4 worm cellular contexts compared by ENCODE assay signal in the genomic region with DNA sequence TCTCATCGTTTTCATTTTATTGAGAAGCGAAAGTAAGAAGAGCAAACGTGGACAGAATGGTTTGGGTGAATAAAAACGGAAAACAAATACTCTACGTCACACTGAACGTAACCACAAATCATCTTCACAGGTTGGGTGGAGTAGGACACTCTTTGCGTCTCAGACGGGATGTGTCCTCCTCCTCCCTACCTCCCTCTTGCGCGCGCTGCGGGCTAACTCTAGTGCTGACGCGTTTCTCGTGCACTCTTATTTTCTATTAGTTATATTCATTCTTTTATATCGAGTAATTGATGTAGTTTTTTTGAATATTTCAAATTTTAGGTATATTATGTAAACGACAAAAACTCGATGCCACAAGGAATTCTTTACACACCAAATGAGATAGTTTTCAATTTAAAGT.
TF ChIP-seq lines count a peak whose summit lies in the region.

Gene Y34B4A.7, plus strand, starts transcription at position 297 of the 400 bp plus-strand sequence.

TF ChIP-seq in whole organism, L2 larva, 48 proteins besides CTCF, POLR2A, EP300 and RAD21 (continued from another document):
- TF ChIP-seq blmp-1 (tag; optimal IDR thresholded peaks at IDR 0.05; lab: Kevin White, UChicago; ENCODE audit: insufficient read depth) (peak; percentile 61), unc-55 (GFP tag; optimal IDR thresholded peaks at IDR 0.05; lab: Kevin White, UChicago) (peak; percentile 76), ztf-4 (tag; optimal IDR thresholded peaks at IDR 0.05; lab: Kevin White, UChicago) (no peak), aly-2 (tag; optimal IDR thresholded peaks at IDR 0.05; lab: Kevin White, UChicago) (no peak), lin-13 (GFP tag; optimal IDR thresholded peaks at IDR 0.05; lab: Kevin White, UChicago) (peak; percentile 61), skn-1 (tag; optimal IDR thresholded peaks at IDR 0.05; lab: Kevin White, UChicago) (no peak), zag-1 (tag; optimal IDR thresholded peaks at IDR 0.05; lab: Kevin White, UChicago) (no peak), mbf-1 (tag; optimal IDR thresholded peaks at IDR 0.05; lab: Kevin White, UChicago) (no peak), nhr-77 (tag; optimal IDR thresholded peaks at IDR 0.05; lab: Kevin White, UChicago) (no peak), nhr-25 (tag; optimal IDR thresholded peaks at IDR 0.05; lab: Kevin White, UChicago) (peak; percentile 72), crh-2 (tag; optimal IDR thresholded peaks at IDR 0.05; lab: Kevin White, UChicago) (peak; percentile 75), mab-5 (tag; optimal IDR thresholded peaks at IDR 0.05; lab: Kevin White, UChicago) (peak; percentile 73), ceh-82 (tag; optimal IDR thresholded peaks at IDR 0.05; lab: Kevin White, UChicago) (no peak), elt-1 (tag; optimal IDR thresholded peaks at IDR 0.05; lab: Kevin White, UChicago) (no peak), F13H6.1 (tag; optimal IDR thresholded peaks at IDR 0.05; lab: Kevin White, UChicago) (peak; percentile 82), gmeb-1 (tag; optimal IDR thresholded peaks at IDR 0.05; lab: Kevin White, UChicago) (peak; percentile 52), ZK546.5 (tag; optimal IDR thresholded peaks at IDR 0.05; lab: Kevin White, UChicago) (no peak), Y55F3AM.14 (GFP tag; optimal IDR thresholded peaks at IDR 0.05; lab: Kevin White, UChicago) (peak; percentile 29), egl-27 (tag; optimal IDR thresholded peaks at IDR 0.05; lab: Kevin White, UChicago) (peak; percentile 1), nhr-12 (tag; optimal IDR thresholded peaks at IDR 0.05; lab: Kevin White, UChicago) (no peak), C34F6.9 (tag; optimal IDR thresholded peaks at IDR 0.05; lab: Kevin White, UChicago) (peak; percentile 74)
TF ChIP-seq in whole organism, L2 larva: peak in this region for 22.

TF ChIP-seq in whole organism, L4 larva, 104 proteins besides CTCF, POLR2A, EP300 and RAD21 (continued from another document):
- TF ChIP-seq ceh-82 (tag; optimal IDR thresholded peaks at IDR 0.05; lab: Kevin White, UChicago) (no peak), lir-3 (tag; optimal IDR thresholded peaks at IDR 0.05; lab: Kevin White, UChicago) (no peak), nhr-77 (tag; optimal IDR thresholded peaks at IDR 0.05; lab: Kevin White, UChicago) (no peak), T26A8.4 (GFP tag; IDR thresholded peaks at IDR 0.05; lab: Robert Waterston, UW) (peak; percentile 11; the same call in 1 of the 2 replicates), F10B5.3 (tag; optimal IDR thresholded peaks at IDR 0.05; lab: Kevin White, UChicago) (peak; percentile 18), F37D6.2 (tag; optimal IDR thresholded peaks at IDR 0.05; lab: Kevin White, UChicago) (peak; percentile 22), ceh-32 (tag; optimal IDR thresholded peaks at IDR 0.05; lab: Kevin White, UChicago; ENCODE audit: poor library complexity) (peak; percentile 2), ctbp-1 (GFP tag; IDR thresholded peaks at IDR 0.05; lab: Robert Waterston, UW) (peak; percentile 57; the same call in 1 of the 2 replicates), gei-8 (GFP tag; optimal IDR thresholded peaks at IDR 0.05; lab: Kevin White, UChicago) (no peak), ztf-11 (tag; optimal IDR thresholded peaks at IDR 0.05; lab: Kevin White, UChicago) (no peak), nhr-11 (tag; optimal IDR thresholded peaks at IDR 0.05; lab: Kevin White, UChicago) (peak; percentile 16), nhr-102 (tag; optimal IDR thresholded peaks at IDR 0.05; lab: Kevin White, UChicago) (peak; percentile 44), daf-19 (GFP tag; conservative IDR thresholded peaks at IDR 0.05; lab: Robert Waterston, UW) (no peak), dpl-1 (GFP tag; optimal IDR thresholded peaks at IDR 0.05; lab: Kevin White, UChicago) (peak; percentile 65), lin-1 (GFP tag; IDR thresholded peaks at IDR 0.05; lab: Robert Waterston, UW) (no peak), nhr-6 (tag; optimal IDR thresholded peaks at IDR 0.05; lab: Kevin White, UChicago) (peak; percentile 8), aha-1 (tag; lab: Kevin White, UChicago) (no peak), hmg-1.1 (GFP tag; IDR thresholded peaks at IDR 0.05; lab: Robert Waterston, UW) (peak; percentile 67), dmd-6 (GFP tag; IDR thresholded peaks at IDR 0.05; lab: Robert Waterston, UW) (peak; percentile 15; the same call in 1 of the 2 replicates), duxl-1 (tag; optimal IDR thresholded peaks at IDR 0.05; lab: Kevin White, UChicago; ENCODE audit: poor library complexity) (no peak), nhr-10 (tag; optimal IDR thresholded peaks at IDR 0.05; lab: Kevin White, UChicago) (no peak), lin-29 (GFP tag; IDR thresholded peaks at IDR 0.05; lab: Robert Waterston, UW) (0 out of 2 replicates have a peak, but pooled peaks have one; percentile 26), Y48G9A.11 (GFP tag; IDR thresholded peaks at IDR 0.05; lab: Robert Waterston, UW) (no peak), ZK337.2 (GFP tag; IDR thresholded peaks at IDR 0.05; lab: Robert Waterston, UW) (no peak), rbr-2 (tag; optimal IDR thresholded peaks at IDR 0.05; lab: Kevin White, UChicago) (peak; percentile 73), lsy-2 (tag; optimal IDR thresholded peaks at IDR 0.05; lab: Kevin White, UChicago) (peak in 1 of 2 experiments; percentile 83), dve-1 (tag; optimal IDR thresholded peaks at IDR 0.05; lab: Kevin White, UChicago; ENCODE audit: insufficient read depth) (peak; percentile 72), mxl-3 (GFP tag; optimal IDR thresholded peaks at IDR 0.05; lab: Kevin White, UChicago) (peak; percentile 25), mxl-2 (GFP tag; conservative IDR thresholded peaks at IDR 0.05; lab: Robert Waterston, UW) (no peak), ztf-7 (tag; optimal IDR thresholded peaks at IDR 0.05; lab: Kevin White, UChicago) (peak; percentile 64), ama-1 (optimal IDR thresholded peaks at IDR 0.05; lab: Kevin White, UChicago) (no peak), mep-1 (tag; optimal IDR thresholded peaks at IDR 0.05; lab: Kevin White, UChicago) (peak; percentile 93)
TF ChIP-seq in whole organism, L4 larva: peak in this region for 27.

TF ChIP-seq in whole organism, late embryonic, 69 proteins besides CTCF, POLR2A, EP300 and RAD21 (continued from another document and continues in another):
- no peak for TF ChIP-seq fkh-6 (tag; optimal IDR thresholded peaks at IDR 0.05; lab: Kevin White, UChicago)
- TF ChIP-seq hlh-6 (tag; optimal IDR thresholded peaks at IDR 0.05; lab: Kevin White, UChicago) = no peak
- TF ChIP-seq ceh-24 (tag; optimal IDR thresholded peaks at IDR 0.05; lab: Kevin White, UChicago) = no peak
- TF ChIP-seq fkh-10 (GFP tag; optimal IDR thresholded peaks at IDR 0.05; lab: Kevin White, UChicago) = no peak
- TF ChIP-seq ahr-1 (tag; optimal IDR thresholded peaks at IDR 0.05; lab: Kevin White, UChicago) = no peak
- TF ChIP-seq ref-2 (tag; optimal IDR thresholded peaks at IDR 0.05; lab: Kevin White, UChicago) = peak; percentile 6
- TF ChIP-seq sox-2 (GFP tag; IDR thresholded peaks at IDR 0.05; lab: Robert Waterston, UW) = no peak
- TF ChIP-seq hlh-30 (tag; optimal IDR thresholded peaks at IDR 0.05; lab: Kevin White, UChicago; ENCODE audit: insufficient read depth) = no peak
- TF ChIP-seq npax-4 (tag; optimal IDR thresholded peaks at IDR 0.05; lab: Kevin White, UChicago) = no peak
- TF ChIP-seq C08G9.2 (tag; optimal IDR thresholded peaks at IDR 0.05; lab: Kevin White, UChicago) = no peak
- TF ChIP-seq sdc-2 (tag; optimal IDR thresholded peaks at IDR 0.05; lab: Kevin White, UChicago) = peak; percentile 37
- TF ChIP-seq ceh-22 (tag; optimal IDR thresholded peaks at IDR 0.05; lab: Kevin White, UChicago) = no peak
- peak; percentile 3 for TF ChIP-seq ceh-31 (tag; optimal IDR thresholded peaks at IDR 0.05; lab: Kevin White, UChicago)
- no peak for TF ChIP-seq pax-1 (tag; optimal IDR thresholded peaks at IDR 0.05; lab: Kevin White, UChicago)
- no peak for TF ChIP-seq lim-6 (tag; optimal IDR thresholded peaks at IDR 0.05; lab: Kevin White, UChicago)
- TF ChIP-seq elt-4 (tag; optimal IDR thresholded peaks at IDR 0.05; lab: Kevin White, UChicago) = no peak
- peak; percentile 32 for TF ChIP-seq unc-42 (tag; optimal IDR thresholded peaks at IDR 0.05; lab: Kevin White, UChicago)
- no peak for TF ChIP-seq pat-9 (tag; optimal IDR thresholded peaks at IDR 0.05; lab: Kevin White, UChicago)
- no peak for TF ChIP-seq hlh-8 (tag; optimal IDR thresholded peaks at IDR 0.05; lab: Kevin White, UChicago)
- no peak for TF ChIP-seq ceh-30 (tag; optimal IDR thresholded peaks at IDR 0.05; lab: Kevin White, UChicago)
- TF ChIP-seq mec-3 (tag; optimal IDR thresholded peaks at IDR 0.05; lab: Kevin White, UChicago; ENCODE audit: borderline replicate concordance) = no peak
- TF ChIP-seq nfya-1 (tag; optimal IDR thresholded peaks at IDR 0.05; lab: Kevin White, UChicago) = peak; percentile 53
- no peak for TF ChIP-seq ztf-16 (tag; optimal IDR thresholded peaks at IDR 0.05; lab: Kevin White, UChicago)
- TF ChIP-seq ceh-34 (tag; optimal IDR thresholded peaks at IDR 0.05; lab: Kevin White, UChicago) = peak; percentile 23
- no peak for TF ChIP-seq K02D7.2 (tag; optimal IDR thresholded peaks at IDR 0.05; lab: Kevin White, UChicago)
- no peak for TF ChIP-seq ceh-18 (tag; optimal IDR thresholded peaks at IDR 0.05; lab: Kevin White, UChicago)
- TF ChIP-seq zip-5 (tag; optimal IDR thresholded peaks at IDR 0.05; lab: Kevin White, UChicago) = no peak
- no peak for TF ChIP-seq T23F11.4 (GFP tag; optimal IDR thresholded peaks at IDR 0.05; lab: Kevin White, UChicago)
- TF ChIP-seq che-1 (tag; optimal IDR thresholded peaks at IDR 0.05; lab: Kevin White, UChicago) = no peak
- no peak for TF ChIP-seq pqm-1 (tag; optimal IDR thresholded peaks at IDR 0.05; lab: Kevin White, UChicago)
- no peak for TF ChIP-seq eyg-1 (tag; optimal IDR thresholded peaks at IDR 0.05; lab: Kevin White, UChicago)
- no peak for TF ChIP-seq pros-1 (tag; optimal IDR thresholded peaks at IDR 0.05; lab: Kevin White, UChicago)
- TF ChIP-seq hlh-15 (tag; optimal IDR thresholded peaks at IDR 0.05; lab: Kevin White, UChicago) = no peak
- TF ChIP-seq ceh-48 (tag; optimal IDR thresholded peaks at IDR 0.05; lab: Kevin White, UChicago) = no peak
- TF ChIP-seq tbx-2 (tag; optimal IDR thresholded peaks at IDR 0.05; lab: Kevin White, UChicago) = peak; percentile 39
- TF ChIP-seq ceh-2 (tag; optimal IDR thresholded peaks at IDR 0.05; lab: Kevin White, UChicago) = no peak
- TF ChIP-seq nhr-232 (tag; optimal IDR thresholded peaks at IDR 0.05; lab: Kevin White, UChicago) = no peak
- no peak for TF ChIP-seq dve-1 (tag; optimal IDR thresholded peaks at IDR 0.05; lab: Kevin White, UChicago)
- TF ChIP-seq tbx-7 (tag; optimal IDR thresholded peaks at IDR 0.05; lab: Kevin White, UChicago) = no peak
- no peak for TF ChIP-seq ceh-9 (tag; optimal IDR thresholded peaks at IDR 0.05; lab: Kevin White, UChicago)
- TF ChIP-seq hlh-13 (GFP tag; optimal IDR thresholded peaks at IDR 0.05; lab: Kevin White, UChicago) = no peak
- TF ChIP-seq ceh-6 (GFP tag; optimal IDR thresholded peaks at IDR 0.05; lab: Kevin White, UChicago) = no peak

TF ChIP-seq in whole organism, mixed stage, embryonic, 35 proteins besides CTCF, POLR2A, EP300 and RAD21 (continued from another document):
- TF ChIP-seq ceh-83 (GFP tag; optimal IDR thresholded peaks at IDR 0.05; lab: Kevin White, UChicago) (no peak), nhr-12 (tag; optimal IDR thresholded peaks at IDR 0.05; lab: Kevin White, UChicago) (no peak), zip-8 (tag; optimal IDR thresholded peaks at IDR 0.05; lab: Kevin White, UChicago) (no peak), ceh-43 (GFP tag; optimal IDR thresholded peaks at IDR 0.05; lab: Kevin White, UChicago) (no peak), pha-4 (tag; optimal IDR thresholded peaks at IDR 0.05; lab: Kevin White, UChicago) (peak; percentile 51), lin-13 (tag; optimal IDR thresholded peaks at IDR 0.05; lab: Kevin White, UChicago) (peak; percentile 76)
